Worm (Caenorhabditis elegans) whole organism, dauer: ENCODE measurements around the gene ZC317.2.

Experiments used
- unc-62 ChIP-seq: sonication (generic microtip); optimal IDR thresholded peaks from 2 replicates; lab custom pipeline; 2017; ENCODE audit warnings: missing biosample characterization, missing genetic modification reagents, missing genetic modification characterization

ZC317.2 gene

DNA sequence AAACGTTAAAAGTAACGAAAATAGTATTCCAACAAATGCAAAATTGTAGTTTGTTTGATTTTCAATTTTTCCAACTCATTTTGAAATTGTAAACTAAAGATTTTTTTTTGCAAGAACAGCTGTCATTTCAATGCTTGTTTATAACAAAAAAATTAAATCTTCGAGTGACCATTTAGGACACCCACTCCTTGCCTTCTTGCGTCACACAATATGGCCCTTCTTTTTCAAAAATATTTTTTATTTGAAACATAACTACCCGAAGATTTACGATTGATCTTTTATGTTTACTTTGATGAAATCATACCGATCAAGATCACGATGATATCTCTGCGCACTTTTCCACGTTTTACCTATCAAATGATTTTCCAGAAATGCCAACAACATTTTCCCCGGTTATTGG is at the start of gene ZC317.2:
ZC317.2 (plus strand) TSS at position 301 of the 400 bp plus-strand sequence.
- TF ChIP-seq unc-62 (GFP tag; lab: Kevin White, UChicago): no peak

DNA sequence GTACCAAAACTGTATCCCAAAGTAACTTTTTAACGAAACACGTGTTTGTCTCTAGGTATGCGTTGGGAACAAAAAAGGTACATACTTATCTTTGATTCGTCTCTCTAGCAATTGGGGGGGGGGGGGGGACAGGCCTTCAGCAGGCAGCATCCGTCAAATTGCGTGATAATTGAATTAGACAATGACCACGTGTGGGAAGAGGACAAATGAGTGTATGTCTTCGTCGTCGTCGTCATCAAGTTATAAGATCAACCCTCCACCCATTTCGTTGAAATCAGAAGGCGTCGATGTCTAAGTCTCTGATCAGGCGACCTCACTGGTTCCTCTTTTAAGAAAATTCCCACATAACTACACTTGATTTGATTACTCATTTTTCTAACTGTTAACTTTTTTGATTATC is 49.2 kb upstream of the ZC317.2 start, which contains the start of gene F08F3.4:
F08F3.4 (plus strand) TSS at position 277 of the 400 bp plus-strand sequence.
- no peak for TF ChIP-seq unc-62 (GFP tag; lab: Kevin White, UChicago)

DNA sequence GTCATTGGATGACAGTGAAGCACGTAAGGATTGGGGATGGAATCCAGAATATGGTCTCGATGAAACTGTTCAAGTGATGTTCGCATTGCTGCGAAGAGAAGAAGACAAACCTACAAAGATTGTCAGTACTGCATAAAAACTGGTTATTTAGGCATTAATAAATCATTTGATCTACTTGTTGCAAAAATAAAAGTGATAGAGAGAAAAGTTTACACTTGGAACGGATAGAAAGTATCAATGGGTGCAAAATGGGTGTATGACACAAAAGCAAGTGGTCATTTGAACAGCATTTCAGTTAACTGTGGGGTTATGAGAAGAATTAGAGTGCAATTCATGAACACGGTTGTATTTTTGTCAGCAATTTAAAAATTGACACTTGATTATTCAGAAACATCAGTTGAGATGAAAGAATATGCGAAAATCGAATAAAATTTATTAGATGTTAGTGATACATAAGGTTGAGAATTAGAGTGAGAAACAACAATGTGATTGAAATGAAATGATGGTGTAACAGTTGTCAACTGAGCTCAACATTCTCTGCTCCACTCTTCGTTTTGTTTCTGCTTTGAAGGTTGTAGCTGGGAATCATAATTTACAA is 47.0 kb upstream of the ZC317.2 start, which contains the start of gene F08F3.10:
F08F3.10 (plus strand) TSS at position 548 of the 598 bp plus-strand sequence.
- TF ChIP-seq unc-62 (GFP tag; lab: Kevin White, UChicago): no peak

DNA sequence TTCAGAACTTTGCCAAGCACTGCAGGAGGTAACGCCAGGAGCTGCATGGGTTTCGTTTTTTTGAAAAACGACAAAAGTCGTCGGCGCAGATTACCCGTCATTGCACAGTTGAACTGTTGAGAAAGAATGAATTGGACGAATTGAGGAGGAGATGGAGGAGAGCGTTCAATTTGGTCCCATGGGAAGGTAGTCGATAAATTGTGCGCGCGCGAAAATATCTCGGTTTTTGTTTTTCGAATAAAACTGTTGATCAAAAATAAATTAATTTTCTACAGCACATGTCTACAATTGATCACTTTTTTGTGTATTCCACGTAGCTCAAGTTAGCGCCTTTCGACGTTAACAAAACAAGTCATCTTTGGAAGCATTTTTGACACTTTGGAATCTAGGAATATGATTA is 40.0 kb upstream of the ZC317.2 start, which contains the start of gene F08F3.6:
F08F3.6 (minus strand) TSS at position 153 of the 400 bp plus-strand sequence.
- TF ChIP-seq unc-62 (GFP tag; lab: Kevin White, UChicago): no peak

DNA sequence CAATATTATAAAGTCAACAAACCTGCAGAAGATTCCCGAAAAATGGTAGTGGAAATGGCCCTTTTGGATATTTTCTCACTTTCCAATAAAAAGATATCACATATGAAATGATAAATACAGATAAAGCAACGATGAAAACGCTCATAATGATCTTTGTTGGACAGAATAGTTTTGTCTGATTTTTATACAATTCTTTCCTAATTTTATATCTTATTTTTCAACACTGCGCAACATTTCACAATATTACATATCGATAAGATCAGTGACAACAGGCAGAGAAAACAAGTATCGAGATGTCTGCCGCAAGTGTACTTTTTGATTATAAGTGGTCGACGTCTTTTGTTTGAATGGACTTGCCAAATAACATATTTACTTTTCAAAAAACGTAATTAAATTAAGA is 36.8 kb upstream of the ZC317.2 start, which contains the start of gene cyp-14A5:
cyp-14A5 (minus strand) TSS at position 163 of the 400 bp plus-strand sequence.
- TF ChIP-seq unc-62 (GFP tag; lab: Kevin White, UChicago): no peak

DNA sequence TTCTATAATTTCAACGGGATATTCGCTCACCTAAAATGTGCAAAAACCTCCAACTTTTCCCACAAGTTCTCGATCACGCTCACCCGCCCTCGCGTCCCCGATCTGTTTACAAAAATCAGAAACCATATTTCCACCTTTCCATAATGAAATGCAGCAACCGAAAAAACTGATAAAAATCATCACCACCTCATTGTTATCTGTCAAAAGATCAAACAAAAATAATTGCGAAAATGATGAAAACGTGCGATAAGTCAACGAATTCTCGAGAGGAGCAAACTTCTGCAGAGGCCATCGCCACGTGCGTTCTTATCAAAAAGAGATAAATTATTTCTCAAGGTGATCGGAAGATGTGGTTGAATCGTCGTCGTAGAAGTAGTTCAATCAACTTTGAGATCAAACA is 34.9 kb upstream of the ZC317.2 start:
- TF ChIP-seq unc-62 (GFP tag; lab: Kevin White, UChicago): no peak

DNA sequence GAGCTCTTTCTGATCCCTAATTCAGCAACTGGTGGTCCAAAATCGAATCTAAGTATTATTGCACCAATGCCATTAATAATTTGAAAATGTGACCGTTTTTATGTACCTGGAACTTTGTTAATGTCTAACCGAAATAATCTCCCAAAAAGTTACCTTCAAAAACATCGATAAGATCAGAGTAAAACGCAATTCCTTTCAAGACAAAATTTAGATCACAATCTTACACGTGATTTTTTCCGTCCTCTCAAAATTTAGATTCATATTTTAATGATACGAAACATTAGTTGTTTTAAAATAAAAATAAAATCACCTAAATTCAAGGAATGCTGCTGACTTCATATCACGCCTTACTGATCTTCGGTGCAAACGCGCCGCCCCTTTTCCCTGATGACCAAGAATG is 33.6 kb upstream of the ZC317.2 start:
- TF ChIP-seq unc-62 (GFP tag; lab: Kevin White, UChicago): no peak

DNA sequence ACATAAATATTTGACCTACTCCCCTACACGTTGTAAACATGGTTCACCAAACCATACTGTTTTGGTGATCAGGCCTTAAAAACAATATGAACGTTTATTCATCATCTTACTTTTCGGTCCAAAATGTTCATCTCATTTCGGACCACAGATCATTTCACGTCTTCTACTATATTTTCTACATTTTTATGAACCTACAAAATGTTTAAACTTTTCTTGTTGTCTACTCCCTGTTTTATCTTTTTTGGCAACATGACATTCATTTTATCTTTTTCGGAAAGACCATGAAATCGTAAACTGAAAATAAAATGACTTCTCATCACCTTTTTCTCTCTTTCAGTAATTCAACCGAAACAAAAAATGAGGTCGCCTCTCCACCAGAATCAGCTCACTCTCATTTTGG is 32.0 kb upstream of the ZC317.2 start, which contains the start of gene rhr-1:
rhr-1 (plus strand) TSS at position 301 of the 400 bp plus-strand sequence.
- TF ChIP-seq unc-62 (GFP tag; lab: Kevin White, UChicago): no peak

DNA sequence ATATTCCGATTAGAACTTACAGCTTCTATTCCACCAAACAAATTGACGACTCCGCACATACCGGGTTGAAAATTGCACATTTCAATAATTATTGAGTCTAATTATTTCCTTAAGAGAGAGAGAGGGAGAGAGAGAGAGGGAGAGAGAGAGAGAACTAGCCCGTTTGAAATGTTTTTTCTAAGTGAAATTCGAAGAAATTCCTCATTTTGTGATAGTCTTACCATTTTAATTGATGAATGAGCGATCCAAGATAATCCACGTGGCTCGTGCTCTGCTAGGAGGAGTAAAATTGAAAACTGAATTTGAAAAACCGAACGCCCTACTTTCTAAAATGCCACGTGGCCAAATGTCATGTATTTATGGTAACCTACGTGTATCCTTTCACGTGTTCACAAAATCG is 27.4 kb upstream of the ZC317.2 start, which contains the start of gene F08F3.8:
F08F3.8 (minus strand) TSS at position 101 of the 400 bp plus-strand sequence.
- TF ChIP-seq unc-62 (GFP tag; lab: Kevin White, UChicago): no peak

DNA sequence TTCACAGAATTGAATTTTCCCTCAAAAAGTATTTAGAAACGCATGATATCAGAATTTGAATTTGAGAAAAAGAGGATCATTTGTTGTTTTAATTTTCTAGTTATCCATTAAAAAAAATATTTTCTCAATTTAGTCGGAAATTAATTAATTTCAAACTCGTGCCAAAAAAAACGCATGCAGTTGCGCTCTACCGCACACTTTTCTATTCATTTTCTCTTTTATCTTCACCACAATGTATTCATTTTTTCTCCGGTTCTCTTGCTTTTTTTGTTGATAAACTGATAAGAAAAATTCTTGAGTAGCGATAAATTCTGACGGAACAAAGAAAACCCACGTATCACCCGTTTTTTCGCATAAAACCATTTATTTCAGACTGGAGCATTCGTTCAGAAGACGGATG is 26.9 kb upstream of the ZC317.2 start, which contains the start of gene acl-6:
acl-6 (plus strand) TSS at position 367 of the 400 bp plus-strand sequence.
- TF ChIP-seq unc-62 (GFP tag; lab: Kevin White, UChicago): no peak

DNA sequence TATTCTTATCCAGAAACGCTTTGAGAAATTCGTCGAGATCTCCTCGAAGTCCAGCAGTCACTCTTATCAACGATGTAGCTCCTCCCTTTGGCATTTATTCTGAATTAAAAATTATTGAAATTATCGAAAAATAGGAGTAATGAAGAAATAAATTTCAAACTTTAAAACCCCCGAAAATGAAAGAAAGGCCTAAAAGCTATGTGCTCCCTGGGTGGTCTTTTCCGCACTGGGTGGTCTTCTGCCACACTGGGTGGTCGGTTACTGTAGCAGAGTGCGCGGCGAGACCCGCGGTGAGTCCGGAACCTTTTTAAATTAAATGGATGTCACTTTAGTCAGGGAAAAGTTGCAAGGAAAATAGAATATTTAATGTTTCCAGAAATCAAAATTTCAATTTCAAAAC is 20.8 kb upstream of the ZC317.2 start, which contains the start of gene snpc-1.3:
snpc-1.3 (minus strand) TSS at position 101 of the 400 bp plus-strand sequence.
- TF ChIP-seq unc-62 (GFP tag; lab: Kevin White, UChicago): no peak

DNA sequence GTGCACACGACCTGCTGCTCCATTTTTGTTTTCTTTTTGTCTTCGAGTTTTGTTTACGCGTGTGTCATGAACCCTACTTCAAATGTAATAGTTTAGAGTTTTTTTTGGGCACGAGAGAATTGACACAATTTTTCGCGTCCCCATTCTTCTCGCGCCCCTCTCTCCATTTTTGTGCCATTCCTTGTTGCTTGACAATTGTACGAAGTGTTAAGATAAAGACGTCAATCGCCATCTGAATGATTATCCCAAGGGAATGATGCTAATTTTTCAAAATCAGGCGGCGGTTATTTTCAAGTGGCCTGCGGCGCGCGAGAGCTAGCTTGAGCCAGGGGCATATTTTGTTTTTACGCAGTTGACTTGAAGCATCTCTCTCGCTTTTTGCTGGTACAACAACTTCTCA is 17.5 kb upstream of the ZC317.2 start:
- no peak for TF ChIP-seq unc-62 (GFP tag; lab: Kevin White, UChicago)

DNA sequence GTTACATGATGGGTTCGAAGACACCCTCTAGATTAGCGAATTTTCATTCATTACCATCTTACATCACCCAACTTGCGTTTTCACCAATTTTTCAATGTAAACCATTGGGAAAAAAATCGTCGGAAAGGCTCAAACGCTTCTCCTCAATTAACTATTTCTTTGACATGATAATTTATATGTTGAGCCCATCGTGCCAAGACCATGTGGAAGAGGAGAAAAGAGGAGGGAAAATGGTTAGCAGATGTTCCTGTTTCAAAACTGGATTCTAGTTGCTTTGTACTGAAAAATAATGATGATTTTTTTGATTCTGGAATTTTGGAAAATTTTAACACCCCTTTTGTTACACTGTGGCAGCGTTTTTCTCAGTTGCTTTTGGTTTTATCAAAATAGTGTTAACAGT is 15.9 kb upstream of the ZC317.2 start:
- no peak for TF ChIP-seq unc-62 (GFP tag; lab: Kevin White, UChicago)

DNA sequence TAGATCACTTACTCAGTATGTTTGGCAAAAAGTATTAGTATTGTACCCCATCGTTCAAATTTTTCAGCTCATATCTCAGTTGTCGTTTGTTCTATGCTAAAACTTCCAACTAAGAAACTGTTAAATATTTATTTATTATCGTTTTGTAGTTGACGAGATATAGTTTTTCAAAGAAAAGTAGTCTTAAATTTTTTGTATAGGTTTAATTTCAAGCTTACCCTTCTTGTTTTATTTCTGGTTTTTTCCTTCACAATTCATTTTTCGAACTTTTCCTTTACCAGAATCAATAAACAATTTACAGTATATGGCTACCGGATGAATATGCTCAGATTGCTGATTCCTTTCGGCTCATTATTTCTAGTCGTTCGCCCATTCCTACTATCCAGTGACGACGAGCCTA is 14.1 kb upstream of the ZC317.2 start, which contains the start of gene F08F3.1:
F08F3.1 (plus strand) TSS at position 301 of the 400 bp plus-strand sequence.
- TF ChIP-seq unc-62 (GFP tag; lab: Kevin White, UChicago): no peak

DNA sequence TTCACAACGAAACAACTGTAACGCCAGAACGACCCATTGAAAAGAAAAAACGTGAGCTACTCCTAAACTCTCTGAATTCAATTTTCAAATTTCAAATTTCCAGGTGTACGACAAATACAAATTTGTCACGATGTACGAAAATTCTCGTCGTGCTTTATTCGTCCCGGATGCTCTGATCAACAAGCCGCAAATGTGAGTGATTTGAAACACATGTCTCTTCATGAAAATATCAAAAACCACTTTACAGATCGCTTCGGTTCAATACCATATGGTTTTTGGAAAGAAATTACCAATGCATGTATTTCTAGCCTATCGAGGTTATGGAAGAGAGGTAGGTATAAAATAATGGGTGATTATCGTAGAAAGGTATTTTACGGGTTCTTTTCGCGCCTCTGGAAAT is 12.8 kb upstream of the ZC317.2 start:
- no peak for TF ChIP-seq unc-62 (GFP tag; lab: Kevin White, UChicago)

DNA sequence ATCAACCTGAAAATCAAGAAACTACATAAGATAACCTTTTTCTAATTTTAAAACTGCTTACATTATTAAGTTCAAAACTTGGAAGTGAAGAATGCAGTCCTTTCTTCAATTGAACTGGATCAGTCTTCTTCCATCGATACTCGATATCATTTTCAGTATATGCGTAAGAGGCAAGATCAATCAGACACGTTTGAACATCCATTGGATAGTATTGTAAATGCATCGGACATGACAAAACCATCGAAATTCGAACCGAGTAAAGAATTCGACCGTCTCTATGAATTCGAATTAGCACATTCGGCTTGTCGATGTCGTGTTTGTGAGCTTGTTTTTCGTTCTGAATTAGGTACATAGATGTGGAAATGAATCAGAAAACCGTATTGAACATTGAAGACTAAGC is 9.2 kb upstream of the ZC317.2 start:
- TF ChIP-seq unc-62 (GFP tag; lab: Kevin White, UChicago): no peak

DNA sequence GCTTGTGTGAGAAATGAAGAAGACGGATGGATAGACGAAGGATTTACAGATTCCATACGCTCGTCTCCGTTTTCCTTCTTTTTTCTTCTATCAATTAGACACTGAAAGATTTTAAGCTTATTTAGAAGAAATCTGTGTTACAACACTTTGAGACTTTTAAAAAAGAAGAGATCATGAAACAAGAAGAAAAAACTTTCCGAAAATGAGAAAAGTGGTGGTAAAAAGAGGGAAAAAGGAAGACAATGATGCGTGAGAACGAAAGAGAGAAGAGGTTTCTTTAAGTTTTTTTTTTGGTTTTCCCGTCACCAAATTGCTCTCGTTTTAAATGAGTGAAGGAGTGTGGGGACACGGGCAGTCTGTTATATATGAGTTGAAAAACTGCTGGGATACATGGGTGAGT is 6.3 kb upstream of the ZC317.2 start, which contains the start of gene glc-3:
glc-3 (minus strand) TSS at position 101 of the 400 bp plus-strand sequence.
- no peak for TF ChIP-seq unc-62 (GFP tag; lab: Kevin White, UChicago)
